Worm (Caenorhabditis elegans): Measurements from ENCODE around the gene msp-74.

- TF ChIP-seq ama-1 (optimal IDR thresholded peaks at IDR 0.05) (no peak), ztf-11 (tag; optimal IDR thresholded peaks at IDR 0.05) (no peak), ceh-82 (tag; optimal IDR thresholded peaks at IDR 0.05) (no peak), nhr-25 (tag; optimal IDR thresholded peaks at IDR 0.05) (no peak), pha-4 (tag; optimal IDR thresholded peaks at IDR 0.05) (no peak), skn-1 (tag; optimal IDR thresholded peaks at IDR 0.05) (no peak), elt-3 (tag; optimal IDR thresholded peaks at IDR 0.05) (no peak), ceh-28 (tag; optimal IDR thresholded peaks at IDR 0.05) (no peak), egl-27 (tag; optimal IDR thresholded peaks at IDR 0.05) (no peak), zag-1 (tag; optimal IDR thresholded peaks at IDR 0.05) (no peak), lin-15B (tag; optimal IDR thresholded peaks at IDR 0.05) (no peak), unc-62 (GFP tag; optimal IDR thresholded peaks at IDR 0.05) (no peak), nhr-237 (tag; optimal IDR thresholded peaks at IDR 0.05) (no peak)
These were observed 46.0 kb upstream of the msp-74 start, which contains the start of gene C27D6.11 for ce11 chrII:5161102-5161501.
